Worm (Caenorhabditis elegans) whole organism, late embryonic: ENCODE results near the gene inpp-1.

Experiments used
- C38D4.7 ChIP-seq: fragments of 200-800 bp; sonication (Bioruptor generic); optimal IDR thresholded peaks from 2 replicates; lab custom pipeline; 2018; ENCODE audit warnings: mild to moderate bottlenecking, missing genetic modification characterization, moderate library complexity, missing compliant biosample characterization
- ama-1 ChIP-seq: fragments of 150-350 bp; optimal IDR thresholded peaks from 2 replicates; lab custom pipeline; 2014
- ceh-18 ChIP-seq: sonication (generic microtip); optimal IDR thresholded peaks from 2 replicates; lab custom pipeline; 2016; ENCODE audit warnings: missing genetic modification characterization, missing compliant biosample characterization
- ceh-2 ChIP-seq: sonication (generic microtip); optimal IDR thresholded peaks from 2 replicates; lab custom pipeline; 2016; ENCODE audit warnings: missing genotype, missing genetic modification characterization, missing compliant biosample characterization
- ceh-22 ChIP-seq: sonication (generic microtip); optimal IDR thresholded peaks from 2 replicates; lab custom pipeline; 2017; ENCODE audit warnings: missing biosample characterization, missing genetic modification characterization
- ceh-34 ChIP-seq: sonication (generic microtip); optimal IDR thresholded peaks from 2 replicates; lab custom pipeline; 2016; ENCODE audit warnings: mild to moderate bottlenecking, missing genetic modification characterization, missing compliant biosample characterization
- ceh-45 ChIP-seq: fragments of 200-800 bp; sonication (Bioruptor generic); IDR thresholded peaks from 2 replicates; pipeline ENCODE4 v1.3.6; 2022; ENCODE audit warnings: missing genetic modification reagents, missing genetic modification characterization, missing compliant biosample characterization
- ceh-9 ChIP-seq: sonication (generic microtip); optimal IDR thresholded peaks from 2 replicates; lab custom pipeline; 2016; ENCODE audit warnings: mild to moderate bottlenecking, missing genetic modification characterization, inconsistent platforms, missing compliant biosample characterization
- dmd-4 ChIP-seq: sonication (generic microtip); optimal IDR thresholded peaks from 2 replicates; lab custom pipeline; 2016; ENCODE audit warnings: borderline replicate concordance, missing genetic modification characterization, missing compliant biosample characterization
- elt-2 ChIP-seq: sonication (generic microtip); optimal IDR thresholded peaks from 2 replicates; lab custom pipeline; 2016; ENCODE audit warnings: missing genetic modification reagents, missing genetic modification characterization, missing compliant biosample characterization
- ets-4 ChIP-seq: sonication (generic microtip); optimal IDR thresholded peaks from 2 replicates; lab custom pipeline; 2016; ENCODE audit warnings: missing genetic modification characterization, missing compliant biosample characterization
- fkh-6 ChIP-seq: sonication (generic microtip); optimal IDR thresholded peaks from 2 replicates; lab custom pipeline; 2016; ENCODE audit warnings: missing genetic modification characterization, missing compliant biosample characterization
- hlh-13 ChIP-seq: fragments of 200-800 bp; sonication (Bioruptor generic); optimal IDR thresholded peaks from 2 replicates; lab custom pipeline; 2018; ENCODE audit warnings: mild to moderate bottlenecking, missing genetic modification characterization, missing compliant biosample characterization
- hlh-8 ChIP-seq: sonication (generic microtip); optimal IDR thresholded peaks from 2 replicates; lab custom pipeline; 2016; ENCODE audit warnings: missing genotype, missing genetic modification characterization, missing compliant biosample characterization
- lim-6 ChIP-seq: sonication (generic microtip); optimal IDR thresholded peaks from 2 replicates; lab custom pipeline; 2016; ENCODE audit warnings: missing genetic modification characterization, missing compliant biosample characterization
- lin-11 ChIP-seq: fragments of 200-800 bp; sonication (Bioruptor generic); optimal IDR thresholded peaks from 2 replicates; lab custom pipeline; 2018; ENCODE audit warnings: mild to moderate bottlenecking, missing genetic modification characterization, missing compliant biosample characterization
- nhr-232 ChIP-seq: sonication (generic microtip); optimal IDR thresholded peaks from 2 replicates; lab custom pipeline; 2016; ENCODE audit warnings: missing genetic modification characterization, missing compliant biosample characterization
- pat-9 ChIP-seq: fragments of 200-800 bp; sonication (Bioruptor generic); optimal IDR thresholded peaks from 2 replicates; lab custom pipeline; 2018; ENCODE audit warnings: mild to moderate bottlenecking, missing genetic modification characterization, moderate library complexity, missing compliant biosample characterization
- pha-4 ChIP-seq: fragments of 150-350 bp; optimal IDR thresholded peaks from 2 replicates; lab custom pipeline; 2018; ENCODE audit warnings: missing biosample characterization, missing genetic modification reagents, missing genetic modification characterization
- ref-2 ChIP-seq: sonication (generic microtip); optimal IDR thresholded peaks from 2 replicates; lab custom pipeline; 2016; ENCODE audit warnings: missing genetic modification characterization, missing compliant biosample characterization
- rnt-1 ChIP-seq: sonication (generic microtip); optimal IDR thresholded peaks from 2 replicates; lab custom pipeline; 2016; ENCODE audit warnings: missing genetic modification characterization, missing compliant biosample characterization
- sox-4 ChIP-seq: sonication (generic microtip); optimal IDR thresholded peaks from 2 replicates; lab custom pipeline; 2017; ENCODE audit warnings: mild to moderate bottlenecking, missing genetic modification characterization, inconsistent platforms, missing compliant biosample characterization
- syd-9 ChIP-seq: sonication (generic microtip); optimal IDR thresholded peaks from 2 replicates; lab custom pipeline; 2016; ENCODE audit warnings: mild to moderate bottlenecking, missing genetic modification characterization, moderate library complexity, missing compliant biosample characterization
- tbx-2 ChIP-seq: sonication (generic microtip); optimal IDR thresholded peaks from 2 replicates; lab custom pipeline; 2016; ENCODE audit warnings: missing genetic modification characterization, missing compliant biosample characterization
- tbx-7 ChIP-seq: sonication (generic microtip); optimal IDR thresholded peaks from 2 replicates; lab custom pipeline; 2016; ENCODE audit warnings: missing genotype, missing genetic modification characterization, missing compliant biosample characterization
- unc-3 ChIP-seq, 2 experiments: fragments of 200-800 bp in 1 of 2; sonication (Bioruptor generic) in 1 of 2; sonication (generic microtip) in 1 of 2; conservative IDR thresholded peaks in 1 of 2; optimal IDR thresholded peaks in 1 of 2; 2 replicates each; pipeline versions ENCODE4 v1.3.6 to Lab custom; 2016 to 2022; ENCODE audit warnings: missing compliant biosample characterization in 2 of 2, missing genetic modification characterization in 2 of 2, missing genetic modification reagents in 1 of 2
- zip-5 ChIP-seq: sonication (generic microtip); optimal IDR thresholded peaks from 2 replicates; lab custom pipeline; 2016; ENCODE audit warnings: missing genetic modification characterization, missing compliant biosample characterization
- ztf-16 ChIP-seq: sonication (generic microtip); optimal IDR thresholded peaks from 2 replicates; lab custom pipeline; 2017; ENCODE audit warnings: missing genetic modification characterization, missing compliant biosample characterization

inpp-1 gene

ce11 chrIV:10812099-10812498, 38.4 kb upstream of the inpp-1 start, which contains the start of gene miz-1:
Gene miz-1 (plus strand): TSS chrIV:10812399.
- no peak for TF ChIP-seq lim-6 (tag; lab: Kevin White, UChicago)
- no peak for TF ChIP-seq pha-4 (tag; lab: Kevin White, UChicago)
- TF ChIP-seq zip-5 (tag; lab: Kevin White, UChicago): no peak
- no peak for TF ChIP-seq ama-1 (lab: Kevin White, UChicago)
- TF ChIP-seq ref-2 (tag; lab: Kevin White, UChicago): no peak
- no peak for TF ChIP-seq lin-11 (tag; lab: Kevin White, UChicago)
- no peak for TF ChIP-seq sox-4

- TF ChIP-seq tbx-2 (tag; lab: Kevin White, UChicago) (peak; percentile 10), hlh-8 (peak; percentile 21), ztf-16 (tag; lab: Kevin White, UChicago) (no peak), rnt-1 (tag; lab: Kevin White, UChicago) (peak; percentile 1), ceh-34 (tag; lab: Kevin White, UChicago) (peak; percentile 45), pat-9 (no peak), ets-4 (tag; lab: Kevin White, UChicago) (peak; percentile 61)
Measured at ce11 chrIV:10811388-10811787, 37.7 kb upstream of the inpp-1 start.

- TF ChIP-seq ceh-9 (tag; lab: Kevin White, UChicago): no peak
- TF ChIP-seq elt-2 (tag; lab: Kevin White, UChicago): peak; percentile 21
- TF ChIP-seq, all 69 proteins: peak for 1
Measured at ce11 chrIV:10810820-10811219, 37.1 kb upstream of the inpp-1 start.

ce11 chrIV:10803973-10804372, 30.3 kb upstream of the inpp-1 start:
- TF ChIP-seq hlh-8 (peak; percentile 85), pat-9 (no peak)
- TF ChIP-seq, all 69 proteins: peak for 1

- TF ChIP-seq hlh-13: no peak
- no peak for TF ChIP-seq C38D4.7 (GFP tag; lab: Kevin White, UChicago)
- no peak for TF ChIP-seq lin-11 (tag; lab: Kevin White, UChicago)
- TF ChIP-seq lim-6 (tag; lab: Kevin White, UChicago): no peak
- no peak for TF ChIP-seq hlh-8
- no peak for TF ChIP-seq dmd-4 (tag; lab: Kevin White, UChicago)
- TF ChIP-seq nhr-232 (tag; lab: Kevin White, UChicago): no peak
- TF ChIP-seq ceh-45: no peak
- no peak for TF ChIP-seq ceh-2
- no peak for TF ChIP-seq unc-3 (GFP tag; conservative IDR thresholded peaks at IDR 0.05; lab: Robert Waterston, UW)
- TF ChIP-seq unc-3 (tag; optimal IDR thresholded peaks at IDR 0.05; lab: Kevin White, UChicago): no peak
Measured at ce11 chrIV:10799354-10799753, 25.6 kb upstream of the inpp-1 start, which contains the start of gene zipt-2.1. Gene zipt-2.1 (plus strand): TSS chrIV:10799654.

- no peak for TF ChIP-seq ceh-18
- TF ChIP-seq nhr-232 (tag; lab: Kevin White, UChicago): no peak
- no peak for TF ChIP-seq ceh-22 (tag; lab: Kevin White, UChicago)
- peak; percentile 36 for TF ChIP-seq elt-2 (tag; lab: Kevin White, UChicago)
- no peak for TF ChIP-seq tbx-7 (tag; lab: Kevin White, UChicago)
- no peak for TF ChIP-seq syd-9 (tag; lab: Kevin White, UChicago)
- no peak for TF ChIP-seq tbx-2 (tag; lab: Kevin White, UChicago)
- TF ChIP-seq, all 69 proteins: peak for 1
Measured at ce11 chrIV:10798604-10799003, 24.9 kb upstream of the inpp-1 start.

ce11 chrIV:10796707-10797106, 23.0 kb upstream of the inpp-1 start:
- peak; percentile 53 for TF ChIP-seq elt-2 (tag; lab: Kevin White, UChicago)
- no peak for TF ChIP-seq tbx-2 (tag; lab: Kevin White, UChicago)
- TF ChIP-seq fkh-6 (tag; lab: Kevin White, UChicago): no peak
- TF ChIP-seq sox-4: no peak
- TF ChIP-seq ceh-2: no peak
- TF ChIP-seq syd-9 (tag; lab: Kevin White, UChicago): no peak
- TF ChIP-seq unc-3 (GFP tag; conservative IDR thresholded peaks at IDR 0.05; lab: Robert Waterston, UW): no peak
- no peak for TF ChIP-seq unc-3 (tag; optimal IDR thresholded peaks at IDR 0.05; lab: Kevin White, UChicago)
